Fruit fly (Drosophila melanogaster): ENCODE results near the gene Gbeta5.

The Gbeta5 gene

dm6 chrX:8126149-8126548 lies 25.9 kb downstream of the Gbeta5 start (continued):
- TF ChIP-seq Myb (GFP tag; optimal IDR thresholded peaks at IDR 0.05), result no peak
- TF ChIP-seq wdn (GFP tag; IDR thresholded peaks at IDR 0.05), result no peak
- no peak for TF ChIP-seq Gsc (GFP tag; IDR thresholded peaks at IDR 0.05)
- TF ChIP-seq CG34422 (GFP tag; IDR thresholded peaks at IDR 0.05), result peak; percentile 70; the same call in 2 of the 3 replicates
- TF ChIP-seq CG7745 (tag; optimal IDR thresholded peaks at IDR 0.05), result no peak
- TF ChIP-seq Vsx1 (GFP tag; optimal IDR thresholded peaks at IDR 0.05), result no peak
- TF ChIP-seq dpn (GFP tag; optimal IDR thresholded peaks at IDR 0.05), result peak; percentile 35 to 49
- TF ChIP-seq schlank (tag; optimal IDR thresholded peaks at IDR 0.05), result no peak
- TF ChIP-seq crp (GFP tag; optimal IDR thresholded peaks at IDR 0.05), result no peak
- TF ChIP-seq CHES-1-like (GFP tag; optimal IDR thresholded peaks at IDR 0.05), result no peak
- TF ChIP-seq crc (GFP tag; optimal IDR thresholded peaks at IDR 0.05), result peak; percentile 11
- peak; percentile 42 for TF ChIP-seq cato (GFP tag; optimal IDR thresholded peaks at IDR 0.05; ENCODE audit: borderline replicate concordance)
- TF ChIP-seq CG12744 (GFP tag; optimal IDR thresholded peaks at IDR 0.05), result no peak
- TF ChIP-seq CoRest (tag; optimal IDR thresholded peaks at IDR 0.05), result peak; percentile 47
- peak; percentile 59; the same call in 1 of the 2 replicates for TF ChIP-seq Rx (GFP tag; IDR thresholded peaks at IDR 0.05)
- TF ChIP-seq Dad (GFP tag; optimal IDR thresholded peaks at IDR 0.05), result no peak
- TF ChIP-seq zen2 (GFP tag; IDR thresholded peaks at IDR 0.05; ENCODE audit: partially characterized antibody), result no peak
- no peak for TF ChIP-seq CG2129 (GFP tag; IDR thresholded peaks at IDR 0.05; ENCODE audit: partially characterized antibody)
- no peak for TF ChIP-seq dysf (GFP tag; IDR thresholded peaks at IDR 0.05)
- TF ChIP-seq Elba2 (GFP tag; optimal IDR thresholded peaks at IDR 0.05), result no peak
- no peak for TF ChIP-seq Stat92E (GFP tag; optimal IDR thresholded peaks at IDR 0.05)
- peak; percentile 26 for TF ChIP-seq CG10462 (GFP tag; optimal IDR thresholded peaks at IDR 0.05)
- no peak for TF ChIP-seq CG8359 (GFP tag; optimal IDR thresholded peaks at IDR 0.05; ENCODE audit: borderline replicate concordance)
- no peak for TF ChIP-seq CG32767 (GFP tag; IDR thresholded peaks at IDR 0.05)
- peak; percentile 41; the same call in 1 of the 3 replicates for TF ChIP-seq otp (GFP tag; IDR thresholded peaks at IDR 0.05)
- no peak for TF ChIP-seq Bgb (GFP tag; IDR thresholded peaks at IDR 0.05; ENCODE audit: partially characterized antibody)
- TF ChIP-seq Trl (optimal IDR thresholded peaks at IDR 0.05), result no peak
- TF ChIP-seq Trl (GFP tag; optimal IDR thresholded peaks at IDR 0.05), result peak; percentile 21
- peak; percentile 40 for TF ChIP-seq trem (tag; optimal IDR thresholded peaks at IDR 0.05)
- TF ChIP-seq jumu (GFP tag; optimal IDR thresholded peaks at IDR 0.05), result no peak
- TF ChIP-seq onecut (GFP tag; IDR thresholded peaks at IDR 0.05), result 0 out of 2 replicates have a peak, but pooled peaks have one; percentile 14
- peak; percentile 6 for TF ChIP-seq psq (GFP tag; optimal IDR thresholded peaks at IDR 0.05)
- TF ChIP-seq Aef1 (GFP tag; IDR thresholded peaks at IDR 0.05), result 0 out of 3 replicates have a peak, but pooled peaks have one; percentile 27
- TF ChIP-seq CG3163 (GFP tag; optimal IDR thresholded peaks at IDR 0.05), result no peak
- no peak for TF ChIP-seq dati (GFP tag; IDR thresholded peaks at IDR 0.05)
- no peak for TF ChIP-seq CG9215 (GFP tag; IDR thresholded peaks at IDR 0.05)
- no peak for TF ChIP-seq Lpt (GFP tag; optimal IDR thresholded peaks at IDR 0.05)
- peak; percentile 65 for TF ChIP-seq CG14710 (tag; optimal IDR thresholded peaks at IDR 0.05)
- peak; percentile 80 for TF ChIP-seq gem (tag; optimal IDR thresholded peaks at IDR 0.05)
- peak; percentile 11 for TF ChIP-seq CG12659 (GFP tag; optimal IDR thresholded peaks at IDR 0.05)
- TF ChIP-seq CG17912 (GFP tag; optimal IDR thresholded peaks at IDR 0.05), result no peak
- peak; percentile 52 for TF ChIP-seq jing (GFP tag; optimal IDR thresholded peaks at IDR 0.05)
- TF ChIP-seq Tbp (GFP tag; optimal IDR thresholded peaks at IDR 0.05), result no peak
- TF ChIP-seq gce (GFP tag; IDR thresholded peaks at IDR 0.05), result peak; percentile 61; the same call in 1 of the 3 replicates
- peak; percentile 81 for TF ChIP-seq CG17359 (tag; optimal IDR thresholded peaks at IDR 0.05)
- no peak for TF ChIP-seq CG9817 (tag; optimal IDR thresholded peaks at IDR 0.05)
- no peak for TF ChIP-seq hb (GFP tag; IDR thresholded peaks at IDR 0.05; ENCODE audit: partially characterized antibody)
- TF ChIP-seq MESR4 (GFP tag; optimal IDR thresholded peaks at IDR 0.05), result no peak
- peak; percentile 20 for TF ChIP-seq CG12071 (GFP tag; optimal IDR thresholded peaks at IDR 0.05)
- peak; percentile 38 for TF ChIP-seq Antp (GFP tag; optimal IDR thresholded peaks at IDR 0.05)
- no peak for TF ChIP-seq Oaz (GFP tag; IDR thresholded peaks at IDR 0.05)

Measured in whole organism, embryonic.